Worm (Caenorhabditis elegans): ENCODE results near the gene trpl-2.

The trpl-2 gene

DNA sequence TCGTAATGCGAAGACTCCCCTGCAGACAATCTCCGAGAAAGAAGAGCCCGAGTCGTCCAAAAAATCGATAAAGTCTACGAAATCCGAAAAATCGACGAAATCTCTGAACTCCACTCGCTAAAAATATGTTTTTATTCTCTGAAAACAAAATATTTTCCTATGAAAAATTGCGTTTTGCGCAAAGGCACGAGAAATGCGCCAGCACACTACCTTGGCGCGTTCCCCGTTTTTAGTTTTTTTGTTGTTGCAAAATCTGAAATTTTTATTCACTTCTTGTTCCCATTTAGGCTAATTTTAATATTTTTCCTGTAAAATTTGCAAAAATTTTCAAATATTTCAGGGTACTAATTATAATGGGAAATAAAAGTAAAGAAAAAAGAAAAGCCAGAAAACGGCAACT lies 34.0 kb downstream of the trpl-2 start, which contains the start of gene F55F10.1 (continued):
- TF ChIP-seq Y53G8AR.9 (GFP tag; conservative IDR thresholded peaks at IDR 0.05) (0 out of 2 replicates have a peak, but pooled peaks have one; percentile 48), lsl-1 (GFP tag; optimal IDR thresholded peaks at IDR 0.05) (peak; percentile 46), ztf-18 (tag; optimal IDR thresholded peaks at IDR 0.05) (peak; percentile 94), F33H1.4 (GFP tag; IDR thresholded peaks at IDR 0.05) (peak; percentile 40), D2030.7 (GFP tag; IDR thresholded peaks at IDR 0.05) (peak; percentile 33; the same call in 1 of the 2 replicates)

DNA sequence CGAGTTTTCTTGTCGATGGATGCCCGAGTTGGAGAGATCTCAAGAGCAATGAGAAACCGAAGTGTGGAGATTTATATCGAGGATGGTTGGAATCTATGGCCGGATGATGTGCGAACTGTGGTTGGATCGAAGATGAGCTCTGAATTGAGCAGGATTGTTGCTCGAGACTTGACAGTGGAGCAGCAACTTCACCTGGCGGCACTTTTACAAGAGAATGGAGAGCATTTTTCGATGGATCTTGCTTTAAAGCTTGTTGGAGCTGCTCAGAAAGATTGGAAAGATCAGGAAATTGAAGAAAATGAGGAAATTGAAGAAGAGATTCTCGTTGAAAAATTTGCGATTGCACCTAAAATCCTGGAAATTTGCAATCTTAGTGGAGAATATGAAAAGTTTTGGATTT lies 42.7 kb downstream of the trpl-2 start:
- TF ChIP-seq Y95B8A.8 (GFP tag; IDR thresholded peaks at IDR 0.05) (no peak), zfh-2 (GFP tag; conservative IDR thresholded peaks at IDR 0.05) (0 out of 2 replicates have a peak, but pooled peaks have one; percentile 8), Y79H2A.3 (GFP tag; conservative IDR thresholded peaks at IDR 0.05) (no peak), egl-44 (GFP tag; IDR thresholded peaks at IDR 0.05) (no peak)
